Fruit fly (Drosophila melanogaster) whole organism: Measurements from ENCODE around the gene CG13258.

Source experiments
- CG8478 ChIP-seq: fragments of >200 bp; optimal IDR thresholded peaks from 2 replicates; lab custom pipeline; 2018; ENCODE audit warnings: inconsistent platforms
- pan ChIP-seq: fragments of >200 bp; optimal IDR thresholded peaks from 2 replicates; lab custom pipeline; 2017
- usp ChIP-seq: fragments of >200 bp; optimal IDR thresholded peaks from 2 replicates; lab custom pipeline; 2017; ENCODE audit warnings: missing biosample characterization, missing genetic modification characterization, mixed read lengths

- no peak for TF ChIP-seq CG8478 (lab: Kevin White, UChicago)
- no peak for TF ChIP-seq usp
- TF ChIP-seq pan: no peak
These were observed 21.9 kb downstream of the CG13258 start for dm6 chr2L:16270667-16271485.
